Fruit fly (Drosophila melanogaster) whole organism, wandering third instar larva: ENCODE measurements around the gene neb.

Source experiments
- Abd-B ChIP-seq: fragments of >200 bp; optimal IDR thresholded peaks from 2 replicates; lab custom pipeline; 2017; ENCODE audit warnings: missing biosample characterization, missing genetic modification characterization
- CG32264 ChIP-seq: fragments of 200-800 bp; sonication (Bioruptor generic); optimal IDR thresholded peaks from 2 replicates; lab custom pipeline; 2016; ENCODE audit warnings: missing biosample characterization, missing genetic modification characterization
- CG9705 ChIP-seq: fragments of 200-800 bp; sonication (Bioruptor generic); optimal IDR thresholded peaks from 2 replicates; lab custom pipeline; 2018; ENCODE audit warnings: missing biosample characterization, mild to moderate bottlenecking, missing genetic modification characterization
- CrebA ChIP-seq: fragments of 200-800 bp; sonication (Bioruptor generic); optimal IDR thresholded peaks from 2 replicates; lab custom pipeline; 2016; ENCODE audit warnings: missing biosample characterization, mild to moderate bottlenecking, missing genetic modification characterization, borderline replicate concordance
- Dfd ChIP-seq: fragments of >200 bp; optimal IDR thresholded peaks from 2 replicates; lab custom pipeline; 2017; ENCODE audit warnings: missing biosample characterization, missing genetic modification characterization
- Dif ChIP-seq: fragments of 200-275, 200-300 bp; sonication (Bioruptor generic); optimal IDR thresholded peaks from 2 replicates; lab custom pipeline; 2018; ENCODE audit warnings: missing biosample characterization, missing genetic modification characterization; ENCODE audit not compliant: partially characterized antibody
- GATAd ChIP-seq: sonication (Bioruptor generic); optimal IDR thresholded peaks from 2 replicates; lab custom pipeline; 2016; ENCODE audit warnings: missing biosample characterization, missing genetic modification characterization
- HLH106 ChIP-seq: fragments of 200-800 bp; optimal IDR thresholded peaks from 3 replicates; lab custom pipeline; 2019; ENCODE audit warnings: missing biosample characterization, mild to moderate bottlenecking, missing genetic modification characterization, moderate library complexity
- Hnf4 ChIP-seq: fragments of 200-800 bp; sonication (Bioruptor generic); optimal IDR thresholded peaks from 2 replicates; lab custom pipeline; 2016; ENCODE audit warnings: missing biosample characterization, mild to moderate bottlenecking, missing genetic modification characterization
- Hr78 ChIP-seq: fragments of >200 bp; optimal IDR thresholded peaks from 2 replicates; lab custom pipeline; 2017; ENCODE audit warnings: missing biosample characterization, missing genetic modification characterization
- Hr83 ChIP-seq: fragments of 200-300 bp; sonication (Bioruptor generic); optimal IDR thresholded peaks from 2 replicates; lab custom pipeline; 2016; ENCODE audit warnings: missing biosample characterization, mild to moderate bottlenecking, missing genetic modification characterization, moderate library complexity; ENCODE audit not compliant: poor library complexity, severe bottlenecking
- Jra ChIP-seq: sonication (Bioruptor generic); optimal IDR thresholded peaks from 2 replicates; lab custom pipeline; 2016; ENCODE audit warnings: missing biosample characterization, missing genetic modification characterization
- Mio ChIP-seq: sonication (Bioruptor generic); optimal IDR thresholded peaks from 2 replicates; lab custom pipeline; 2016; ENCODE audit warnings: missing biosample characterization, missing genetic modification characterization
- Myc ChIP-seq: fragments of >200 bp; optimal IDR thresholded peaks from 2 replicates; lab custom pipeline; 2017
- N ChIP-seq: fragments of >200 bp; optimal IDR thresholded peaks from 2 replicates; lab custom pipeline; 2018; ENCODE audit warnings: missing biosample characterization, missing external identifiers, missing genetic modification characterization
- OdsH ChIP-seq: fragments of 200-800 bp; sonication (Bioruptor generic); optimal IDR thresholded peaks from 2 replicates; lab custom pipeline; 2016; ENCODE audit warnings: missing biosample characterization, mild to moderate bottlenecking, missing genetic modification characterization
- Rel ChIP-seq, 2 experiments: fragments of 200-800 bp; sonication (Bioruptor generic) in 1 of 2; optimal IDR thresholded peaks; 2 replicates in 1 of 2; 3 replicates in 1 of 2; lab custom pipeline; 2016 to 2019; ENCODE audit warnings: mild to moderate bottlenecking in 2 of 2, missing biosample characterization in 2 of 2, missing genetic modification characterization in 2 of 2, moderate library complexity in 1 of 2
- Sp1 ChIP-seq: fragments of 200-800 bp; sonication (Bioruptor generic); optimal IDR thresholded peaks from 3 replicates; lab custom pipeline; 2019; ENCODE audit warnings: missing biosample characterization, mild to moderate bottlenecking, missing genetic modification characterization, moderate library complexity
- Vsx2 ChIP-seq: fragments of 200-300, 225-300 bp; sonication (Bioruptor generic); optimal IDR thresholded peaks from 2 replicates; lab custom pipeline; 2018; ENCODE audit warnings: missing biosample characterization, missing genetic modification characterization; ENCODE audit not compliant: partially characterized antibody
- br ChIP-seq: fragments of 200-800 bp; sonication (Bioruptor generic); optimal IDR thresholded peaks from 2 replicates; lab custom pipeline; 2016; ENCODE audit warnings: missing biosample characterization, missing genetic modification characterization
- brk ChIP-seq: fragments of 200-800 bp; sonication (Bioruptor generic); optimal IDR thresholded peaks from 2 replicates; lab custom pipeline; 2016; ENCODE audit warnings: missing biosample characterization, mild to moderate bottlenecking, missing genetic modification characterization
- dl ChIP-seq, 2 experiments: fragments of 175-275, 200-275 bp in 1 of 2; fragments of 200-275 bp in 1 of 2; sonication (Bioruptor generic); optimal IDR thresholded peaks; lab custom pipeline; 2018; ENCODE audit warnings: mild to moderate bottlenecking in 2 of 2, missing biosample characterization in 2 of 2, missing genetic modification characterization in 2 of 2, moderate library complexity in 2 of 2; ENCODE audit not compliant: partially characterized antibody in 2 of 2, insufficient read depth in 1 of 2
- dmrt93B ChIP-seq: fragments of 200-800 bp; sonication (Bioruptor generic); optimal IDR thresholded peaks from 2 replicates; lab custom pipeline; 2018; ENCODE audit warnings: missing biosample characterization, mild to moderate bottlenecking, missing genetic modification characterization
- dsf ChIP-seq: sonication (Bioruptor generic); optimal IDR thresholded peaks from 2 replicates; lab custom pipeline; 2016; ENCODE audit warnings: missing biosample characterization, missing genetic modification characterization, borderline replicate concordance
- ey ChIP-seq: fragments of 200-800 bp; sonication (Bioruptor generic); optimal IDR thresholded peaks from 2 replicates; lab custom pipeline; 2016; ENCODE audit warnings: missing biosample characterization, missing genetic modification characterization
- foxo ChIP-seq, 2 experiments: fragments of 200-800 bp; sonication (Bioruptor generic); optimal IDR thresholded peaks; 2 replicates in 1 of 2; 3 replicates in 1 of 2; lab custom pipeline; 2016 to 2017; ENCODE audit warnings: missing biosample characterization in 2 of 2, missing genetic modification characterization in 2 of 2
- fru ChIP-seq: fragments of 200-800 bp; sonication (Bioruptor generic); optimal IDR thresholded peaks from 3 replicates; lab custom pipeline; 2016; ENCODE audit warnings: missing biosample characterization, mild to moderate bottlenecking, missing genetic modification characterization
- h ChIP-seq: fragments of 200-800 bp; sonication (Bioruptor generic); optimal IDR thresholded peaks from 3 replicates; lab custom pipeline; 2016; ENCODE audit warnings: missing biosample characterization, mild to moderate bottlenecking, missing genetic modification characterization
- jim ChIP-seq: fragments of 175-275, 200-325 bp; sonication (Bioruptor generic); optimal IDR thresholded peaks from 2 replicates; lab custom pipeline; 2016; ENCODE audit warnings: missing biosample characterization, mild to moderate bottlenecking, missing genetic modification characterization
- lola ChIP-seq: fragments of >200 bp; optimal IDR thresholded peaks from 2 replicates; lab custom pipeline; 2017; ENCODE audit warnings: missing biosample characterization, missing genetic modification characterization
- pan ChIP-seq: fragments of >200 bp; optimal IDR thresholded peaks from 2 replicates; lab custom pipeline; 2017
- psq ChIP-seq: fragments of 200-800 bp; sonication (Bioruptor generic); optimal IDR thresholded peaks from 3 replicates; lab custom pipeline; 2017; ENCODE audit warnings: missing biosample characterization, mild to moderate bottlenecking, missing genetic modification characterization, moderate library complexity
- rgr ChIP-seq: fragments of 200-800 bp; sonication (Bioruptor generic); optimal IDR thresholded peaks from 3 replicates; lab custom pipeline; 2016; ENCODE audit warnings: missing biosample characterization, mild to moderate bottlenecking, missing genetic modification characterization
- sage ChIP-seq: fragments of 200-800 bp; sonication (Bioruptor generic); optimal IDR thresholded peaks from 2 replicates; lab custom pipeline; 2016; ENCODE audit warnings: missing biosample characterization, mild to moderate bottlenecking, missing genetic modification characterization
- sv ChIP-seq: fragments of 200-800 bp; sonication (Bioruptor generic); optimal IDR thresholded peaks from 3 replicates; lab custom pipeline; 2016; ENCODE audit warnings: missing biosample characterization, missing genetic modification characterization
- tai ChIP-seq: sonication (Bioruptor generic); optimal IDR thresholded peaks from 2 replicates; lab custom pipeline; 2016; ENCODE audit warnings: missing biosample characterization, missing genetic modification characterization
- usp ChIP-seq: fragments of >200 bp; optimal IDR thresholded peaks from 2 replicates; lab custom pipeline; 2017; ENCODE audit warnings: missing biosample characterization, missing genetic modification characterization
- woc ChIP-seq: sonication (Bioruptor generic); optimal IDR thresholded peaks from 2 replicates; lab custom pipeline; 2016; ENCODE audit warnings: missing biosample characterization, mild to moderate bottlenecking, missing genetic modification characterization

Gene neb

dm6 chr2L:20093794-20094193, 18.2 kb downstream of the neb start, which contains the start of the genes Taf13 and nesd:
Gene Taf13, minus strand, starts transcription at chr2L:20093849.
Gene nesd, plus strand, starts transcription at chr2L:20093972.
- peak; percentile 7 for TF ChIP-seq psq (GFP tag; lab: Kevin White, UChicago)
- no peak for TF ChIP-seq dsf (GFP tag; lab: Kevin White, UChicago)
- peak; percentile 96 for TF ChIP-seq Myc (lab: Kevin White, UChicago)
- peak; percentile 88 for TF ChIP-seq woc (GFP tag; lab: Kevin White, UChicago)
- peak; percentile 36 for TF ChIP-seq sv (GFP tag; lab: Kevin White, UChicago)
- TF ChIP-seq Mio (GFP tag; lab: Kevin White, UChicago): no peak
- TF ChIP-seq Rel (GFP tag; optimal IDR thresholded peaks at IDR 0.05; lab: Kevin White, UChicago): no peak
- peak; percentile 37 for TF ChIP-seq Rel (tag; optimal IDR thresholded peaks at IDR 0.05; lab: Kevin White, UChicago)
- TF ChIP-seq lola (GFP tag; lab: Kevin White, UChicago): no peak
- TF ChIP-seq OdsH (GFP tag; lab: Kevin White, UChicago): peak; percentile 23
- no peak for TF ChIP-seq CrebA (GFP tag; lab: Kevin White, UChicago)
- no peak for TF ChIP-seq jim (GFP tag; lab: Kevin White, UChicago)
- peak; percentile 14 for TF ChIP-seq ey
- peak; percentile 17 for TF ChIP-seq dmrt93B (GFP tag; lab: Kevin White, UChicago)
- TF ChIP-seq h (GFP tag; lab: Kevin White, UChicago): peak; percentile 56
- no peak for TF ChIP-seq pan
- TF ChIP-seq fru: peak; percentile 37
- no peak for TF ChIP-seq CG32264 (GFP tag; lab: Kevin White, UChicago)
- peak; percentile 55 for TF ChIP-seq rgr (GFP tag; lab: Kevin White, UChicago)
- TF ChIP-seq foxo (GFP tag; optimal IDR thresholded peaks at IDR 0.05; lab: Kevin White, UChicago): peak in 1 of 2 experiments; percentile 63
- peak; percentile 61 for TF ChIP-seq HLH106 (tag; lab: Kevin White, UChicago)
- peak; percentile 16 for TF ChIP-seq br
- peak; percentile 35 for TF ChIP-seq Jra (GFP tag; lab: Kevin White, UChicago)
- TF ChIP-seq Sp1 (GFP tag; lab: Kevin White, UChicago): peak; percentile 61
- peak; percentile 55 for TF ChIP-seq Hnf4 (GFP tag; lab: Kevin White, UChicago)
- no peak for TF ChIP-seq tai (GFP tag; lab: Kevin White, UChicago)
- TF ChIP-seq brk (GFP tag; lab: Kevin White, UChicago): no peak
- TF ChIP-seq usp (GFP tag; lab: Kevin White, UChicago): no peak
- peak; percentile 18 for TF ChIP-seq CG9705 (GFP tag; lab: Kevin White, UChicago)
- TF ChIP-seq sage (GFP tag; lab: Kevin White, UChicago): no peak
- no peak for TF ChIP-seq Dfd (GFP tag; lab: Kevin White, UChicago)

- TF ChIP-seq br (no peak), Hr78 (GFP tag; lab: Kevin White, UChicago) (no peak), CrebA (GFP tag; lab: Kevin White, UChicago) (no peak), sage (GFP tag; lab: Kevin White, UChicago) (no peak), tai (GFP tag; lab: Kevin White, UChicago) (no peak), Sp1 (GFP tag; lab: Kevin White, UChicago) (peak; percentile 16), dsf (GFP tag; lab: Kevin White, UChicago) (no peak), Hnf4 (GFP tag; lab: Kevin White, UChicago) (peak; percentile 37), lola (GFP tag; lab: Kevin White, UChicago) (no peak), N (GFP tag; lab: Kevin White, UChicago) (no peak), woc (GFP tag; lab: Kevin White, UChicago) (peak; percentile 46), foxo (GFP tag; optimal IDR thresholded peaks at IDR 0.05; lab: Kevin White, UChicago) (peak in 1 of 2 experiments; percentile 52), CG9705 (GFP tag; lab: Kevin White, UChicago) (no peak), Hr83 (GFP tag; lab: Kevin White, UChicago) (no peak), psq (GFP tag; lab: Kevin White, UChicago) (peak; percentile 6), pan (no peak), fru (no peak), CG32264 (GFP tag; lab: Kevin White, UChicago) (no peak), Mio (GFP tag; lab: Kevin White, UChicago) (no peak), usp (GFP tag; lab: Kevin White, UChicago) (no peak), Dif (GFP tag; lab: Kevin White, UChicago) (no peak), brk (GFP tag; lab: Kevin White, UChicago) (no peak), Jra (GFP tag; lab: Kevin White, UChicago) (no peak), Abd-B (no peak), HLH106 (tag; lab: Kevin White, UChicago) (peak; percentile 63), Rel (GFP tag; optimal IDR thresholded peaks at IDR 0.05; lab: Kevin White, UChicago) (no peak), Rel (tag; optimal IDR thresholded peaks at IDR 0.05; lab: Kevin White, UChicago) (peak; percentile 91), dmrt93B (GFP tag; lab: Kevin White, UChicago) (no peak), ey (no peak), h (GFP tag; lab: Kevin White, UChicago) (peak; percentile 42), Myc (lab: Kevin White, UChicago) (no peak), rgr (GFP tag; lab: Kevin White, UChicago) (peak; percentile 19), sv (GFP tag; lab: Kevin White, UChicago) (no peak), Vsx2 (GFP tag; lab: Kevin White, UChicago) (no peak), GATAd (no peak), dl (GFP tag; optimal IDR thresholded peaks at IDR 0.05; lab: Kevin White, UChicago; ENCODE audit: insufficient read depth in 1 of 2, partially characterized antibody in 2 of 2) (no peak), jim (GFP tag; lab: Kevin White, UChicago) (no peak), OdsH (GFP tag; lab: Kevin White, UChicago) (no peak), Dfd (GFP tag; lab: Kevin White, UChicago) (no peak)
Observed at dm6 chr2L:20097105-20097631, 21.6 kb downstream of the neb start, which contains the start of the genes mRpS18B and Kua. Gene mRpS18B, minus strand, starts transcription at chr2L:20097253. Gene Kua, plus strand, starts transcription at chr2L:20097581.
